Worm (Caenorhabditis elegans): ENCODE measurements around the gene gpa-2.
"Not testable (repeated sequence)": the region's sequence is repeated elsewhere in the genome, so short reads cannot be mapped to it uniquely, and the experiment has no call there.

Gene gpa-2

ce11 chrV:8340924-8341323, 29.9 kb upstream of the gpa-2 start, which contains the start of gene C08D8.7:
TSS of gene C08D8.7 (plus strand) at chrV:8341224.
- TF ChIP-seq sma-3 (GFP tag; optimal IDR thresholded peaks at IDR 0.05); ztf-11 (tag; optimal IDR thresholded peaks at IDR 0.05); sem-4 (tag; optimal IDR thresholded peaks at IDR 0.05): not testable (repeated sequence)

ce11 chrV:8342416-8342815, 28.4 kb upstream of the gpa-2 start:
- TF ChIP-seq ceh-82 (tag; optimal IDR thresholded peaks at IDR 0.05) (no peak), sem-4 (tag; optimal IDR thresholded peaks at IDR 0.05) (no peak), gmeb-1 (tag; optimal IDR thresholded peaks at IDR 0.05) (no peak), ama-1 (optimal IDR thresholded peaks at IDR 0.05) (no peak)

ce11 chrV:8345436-8345835, 25.4 kb upstream of the gpa-2 start, which contains the start of gene C08D8.1:
TSS of gene C08D8.1 (plus strand) at chrV:8345759.
- TF ChIP-seq sma-3 (GFP tag; optimal IDR thresholded peaks at IDR 0.05), result no peak
- TF ChIP-seq fos-1 (tag; optimal IDR thresholded peaks at IDR 0.05), result no peak
- TF ChIP-seq nhr-6 (tag; optimal IDR thresholded peaks at IDR 0.05), result no peak
- TF ChIP-seq lin-39 (tag; optimal IDR thresholded peaks at IDR 0.05), result no peak
- no peak for TF ChIP-seq zag-1 (tag; optimal IDR thresholded peaks at IDR 0.05)

- TF ChIP-seq ztf-11 (tag; optimal IDR thresholded peaks at IDR 0.05), result no peak
- no peak for TF ChIP-seq nhr-12 (tag; optimal IDR thresholded peaks at IDR 0.05)
- TF ChIP-seq nhr-21 (tag; optimal IDR thresholded peaks at IDR 0.05), result peak; percentile 77
- peak; percentile 56 for TF ChIP-seq nhr-25 (tag; optimal IDR thresholded peaks at IDR 0.05)
- TF ChIP-seq peb-1 (tag; optimal IDR thresholded peaks at IDR 0.05), result no peak
- TF ChIP-seq dmd-4 (tag; optimal IDR thresholded peaks at IDR 0.05), result no peak
- TF ChIP-seq ceh-16 (tag; optimal IDR thresholded peaks at IDR 0.05), result peak; percentile 47
- TF ChIP-seq aly-2 (tag; optimal IDR thresholded peaks at IDR 0.05), result no peak
- TF ChIP-seq lin-39 (tag; optimal IDR thresholded peaks at IDR 0.05), result no peak
- peak; percentile 62 for TF ChIP-seq ztf-4 (tag; optimal IDR thresholded peaks at IDR 0.05)
- no peak for TF ChIP-seq C34F6.9 (tag; optimal IDR thresholded peaks at IDR 0.05)
- peak in 1 of 2 experiments; percentile 27 for TF ChIP-seq mdl-1 (tag; optimal IDR thresholded peaks at IDR 0.05)
- no peak for TF ChIP-seq elt-1 (tag; optimal IDR thresholded peaks at IDR 0.05)
- TF ChIP-seq lin-13 (GFP tag; optimal IDR thresholded peaks at IDR 0.05), result peak; percentile 75
- peak; percentile 13 for TF ChIP-seq ZK546.5 (tag; optimal IDR thresholded peaks at IDR 0.05)
- TF ChIP-seq ztf-1 (GFP tag; conservative IDR thresholded peaks at IDR 0.05), result no peak
- no peak for TF ChIP-seq nhr-11 (tag; optimal IDR thresholded peaks at IDR 0.05)
- no peak for TF ChIP-seq ceh-82 (tag; optimal IDR thresholded peaks at IDR 0.05)
- TF ChIP-seq nhr-237 (tag; optimal IDR thresholded peaks at IDR 0.05), result peak; percentile 69
- TF ChIP-seq zag-1 (tag; optimal IDR thresholded peaks at IDR 0.05), result peak; percentile 46
- TF ChIP-seq elt-3 (tag; optimal IDR thresholded peaks at IDR 0.05), result no peak
- TF ChIP-seq sma-9 (GFP tag; optimal IDR thresholded peaks at IDR 0.05), result peak; percentile 97
- TF ChIP-seq sma-9 (tag; optimal IDR thresholded peaks at IDR 0.05), result no peak
- TF ChIP-seq sma-3 (GFP tag; optimal IDR thresholded peaks at IDR 0.05), result peak; percentile 94
- TF ChIP-seq mab-5 (tag; optimal IDR thresholded peaks at IDR 0.05), result peak; percentile 47
- TF ChIP-seq alr-1 (tag; optimal IDR thresholded peaks at IDR 0.05), result no peak
- peak; percentile 89 for TF ChIP-seq F13H6.1 (tag; optimal IDR thresholded peaks at IDR 0.05)
- TF ChIP-seq skn-1 (tag; optimal IDR thresholded peaks at IDR 0.05), result no peak
- TF ChIP-seq egl-27 (tag; optimal IDR thresholded peaks at IDR 0.05), result peak; percentile 74
- TF ChIP-seq nhr-10 (tag; optimal IDR thresholded peaks at IDR 0.05), result peak; percentile 56
- TF ChIP-seq crh-2 (tag; optimal IDR thresholded peaks at IDR 0.05), result peak; percentile 89
- TF ChIP-seq gmeb-1 (tag; optimal IDR thresholded peaks at IDR 0.05), result peak; percentile 88
- peak; percentile 73 for TF ChIP-seq Y55F3AM.14 (GFP tag; optimal IDR thresholded peaks at IDR 0.05)
- TF ChIP-seq sem-4 (tag; optimal IDR thresholded peaks at IDR 0.05), result peak; percentile 29
- TF ChIP-seq nhr-6 (tag; optimal IDR thresholded peaks at IDR 0.05), result peak; percentile 51
- no peak for TF ChIP-seq nhr-23 (tag; optimal IDR thresholded peaks at IDR 0.05)
- TF ChIP-seq unc-39 (tag; optimal IDR thresholded peaks at IDR 0.05), result no peak
- peak; percentile 98 for TF ChIP-seq ama-1 (optimal IDR thresholded peaks at IDR 0.05)
- TF ChIP-seq mbf-1 (tag; optimal IDR thresholded peaks at IDR 0.05), result no peak
- peak; percentile 99 for TF ChIP-seq snpc-4 (tag; optimal IDR thresholded peaks at IDR 0.05)
- peak; percentile 77 for TF ChIP-seq unc-55 (GFP tag; optimal IDR thresholded peaks at IDR 0.05)
- TF ChIP-seq fos-1 (tag; optimal IDR thresholded peaks at IDR 0.05), result peak; percentile 84
- peak; percentile 64 for TF ChIP-seq nhr-129 (tag; optimal IDR thresholded peaks at IDR 0.05)
- TF ChIP-seq lsy-2 (tag; optimal IDR thresholded peaks at IDR 0.05), result peak; percentile 56 to 82
- peak; percentile 21 for TF ChIP-seq blmp-1 (tag; optimal IDR thresholded peaks at IDR 0.05; ENCODE audit: insufficient read depth)
- no peak for TF ChIP-seq nhr-77 (tag; optimal IDR thresholded peaks at IDR 0.05)
- no peak for TF ChIP-seq lin-11 (tag; optimal IDR thresholded peaks at IDR 0.05)
Measured at ce11 chrV:8348959-8349389, 21.8 kb upstream of the gpa-2 start.
